Worm (Caenorhabditis elegans): Measurements from ENCODE around the gene clec-118.

DNA sequence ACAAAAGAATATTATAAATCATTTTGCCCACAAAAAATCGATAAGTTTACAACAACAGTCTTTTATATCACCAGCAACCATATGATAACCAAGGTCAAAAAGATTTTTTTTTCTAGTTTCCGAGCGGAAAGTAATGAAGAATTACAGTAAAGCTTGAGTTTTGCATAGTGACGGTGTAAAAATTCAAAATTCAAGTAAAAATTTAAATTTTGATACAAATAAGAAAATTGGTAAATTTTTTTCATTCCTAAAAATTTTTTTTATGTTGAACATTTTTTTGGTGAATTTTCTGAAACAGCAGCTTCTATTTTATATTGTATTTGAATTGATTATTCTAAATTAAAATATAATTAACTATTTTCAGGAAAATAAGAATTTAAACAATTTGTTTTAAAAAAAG, 43.5 kb downstream of the clec-118 start, which contains the start of gene W08F4.5:
- TF ChIP-seq him-1 (tag; optimal IDR thresholded peaks at IDR 0.05), result no peak
- TF ChIP-seq dao-5 (tag; optimal IDR thresholded peaks at IDR 0.05), result no peak

All from whole organism, L4/young adult.